Worm (Caenorhabditis elegans) whole organism, L2 larva: ENCODE data around the gene K08H2.7.

Experiments
- C34F6.9 ChIP-seq: fragments of 150-350 bp; optimal IDR thresholded peaks from 2 replicates; lab custom pipeline; 2014; ENCODE audit warnings: missing biosample characterization, missing genetic modification characterization
- F13H6.1 ChIP-seq: sonication (generic microtip); optimal IDR thresholded peaks from 2 replicates; lab custom pipeline; 2016; ENCODE audit warnings: missing genetic modification characterization, missing compliant biosample characterization
- R02D3.7 ChIP-seq: fragments of 150-350 bp; optimal IDR thresholded peaks from 2 replicates; lab custom pipeline; 2014; ENCODE audit warnings: missing biosample characterization, missing genetic modification characterization
- alr-1 ChIP-seq: fragments of 150-350 bp; optimal IDR thresholded peaks from 2 replicates; lab custom pipeline; 2014; ENCODE audit warnings: missing biosample characterization, missing genetic modification characterization
- blmp-1 ChIP-seq: sonication (generic microtip); optimal IDR thresholded peaks from 2 replicates; lab custom pipeline; 2017; ENCODE audit warnings: missing genetic modification characterization, mild to moderate bottlenecking, missing compliant biosample characterization, antibody characterized with exemption, moderate library complexity; ENCODE audit not compliant: insufficient read depth
- ceh-82 ChIP-seq: fragments of 150-350 bp; optimal IDR thresholded peaks from 2 replicates; lab custom pipeline; 2014; ENCODE audit warnings: missing biosample characterization, missing genetic modification characterization
- crh-2 ChIP-seq: sonication (generic microtip); optimal IDR thresholded peaks from 2 replicates; lab custom pipeline; 2017; ENCODE audit warnings: missing biosample characterization, missing genetic modification characterization
- dmd-4 ChIP-seq: sonication (generic microtip); optimal IDR thresholded peaks from 2 replicates; lab custom pipeline; 2017; ENCODE audit warnings: missing biosample characterization, missing genetic modification characterization
- egl-27 ChIP-seq: sonication (generic microtip); optimal IDR thresholded peaks from 3 replicates; lab custom pipeline; 2017; ENCODE audit warnings: missing biosample characterization, missing genetic modification reagents, missing genetic modification characterization
- elt-1 ChIP-seq: fragments of 150-350 bp; optimal IDR thresholded peaks from 2 replicates; lab custom pipeline; 2014; ENCODE audit warnings: missing biosample characterization, missing genetic modification characterization
- elt-3 ChIP-seq: sonication (generic microtip); optimal IDR thresholded peaks from 2 replicates; lab custom pipeline; 2017; ENCODE audit warnings: missing biosample characterization, missing genetic modification characterization
- fos-1 ChIP-seq: fragments of 150-350 bp; optimal IDR thresholded peaks from 2 replicates; lab custom pipeline; 2014; ENCODE audit warnings: missing biosample characterization, missing genetic modification characterization
- gmeb-1 ChIP-seq: fragments of 150-350 bp; optimal IDR thresholded peaks from 2 replicates; lab custom pipeline; 2014; ENCODE audit warnings: missing biosample characterization, missing genetic modification characterization
- lin-13 ChIP-seq: fragments of 150-350 bp; optimal IDR thresholded peaks from 2 replicates; lab custom pipeline; 2014; ENCODE audit warnings: missing biosample characterization, missing genetic modification reagents, missing genetic modification characterization
- lsy-2 ChIP-seq, 2 experiments: fragments of 150-350 bp in 1 of 2; sonication (generic microtip) in 1 of 2; optimal IDR thresholded peaks; 2 replicates each; lab custom pipeline; 2014 to 2017; ENCODE audit warnings: missing biosample characterization in 2 of 2, missing genetic modification characterization in 2 of 2
- mab-5 ChIP-seq: fragments of 150-350 bp; optimal IDR thresholded peaks from 2 replicates; lab custom pipeline; 2014; ENCODE audit warnings: missing biosample characterization, missing genetic modification characterization
- mbf-1 ChIP-seq: sonication (generic microtip); optimal IDR thresholded peaks from 2 replicates; lab custom pipeline; 2017; ENCODE audit warnings: missing biosample characterization, missing genetic modification characterization
- nhr-10 ChIP-seq: sonication (generic microtip); optimal IDR thresholded peaks from 2 replicates; lab custom pipeline; 2017; ENCODE audit warnings: missing biosample characterization, missing genetic modification characterization
- nhr-129 ChIP-seq: fragments of 150-350 bp; optimal IDR thresholded peaks from 2 replicates; lab custom pipeline; 2014; ENCODE audit warnings: missing biosample characterization, missing genetic modification characterization
- nhr-21 ChIP-seq: fragments of 150-350 bp; optimal IDR thresholded peaks from 2 replicates; lab custom pipeline; 2014; ENCODE audit warnings: missing biosample characterization, missing genetic modification characterization
- nhr-23 ChIP-seq: fragments of 150-350 bp; optimal IDR thresholded peaks from 2 replicates; lab custom pipeline; 2014; ENCODE audit warnings: missing biosample characterization, missing genetic modification reagents, missing genetic modification characterization
- nhr-6 ChIP-seq: fragments of 150-350 bp; optimal IDR thresholded peaks from 2 replicates; lab custom pipeline; 2014; ENCODE audit warnings: missing biosample characterization, missing genetic modification characterization
- nhr-77 ChIP-seq: fragments of 150-350 bp; optimal IDR thresholded peaks from 2 replicates; lab custom pipeline; 2014; ENCODE audit warnings: missing biosample characterization, missing genetic modification characterization
- peb-1 ChIP-seq: fragments of 150-350 bp; optimal IDR thresholded peaks from 2 replicates; lab custom pipeline; 2014; ENCODE audit warnings: missing biosample characterization, missing genetic modification characterization
- sem-4 ChIP-seq: fragments of 150-350 bp; optimal IDR thresholded peaks from 2 replicates; lab custom pipeline; 2014; ENCODE audit warnings: missing biosample characterization, missing genetic modification reagents, missing genetic modification characterization
- skn-1 ChIP-seq: sonication (generic microtip); optimal IDR thresholded peaks from 2 replicates; lab custom pipeline; 2017; ENCODE audit warnings: missing biosample characterization, missing genetic modification characterization
- sma-3 ChIP-seq: sonication (generic microtip); optimal IDR thresholded peaks from 2 replicates; lab custom pipeline; 2016; ENCODE audit warnings: missing genetic modification reagents, missing genetic modification characterization, missing compliant biosample characterization
- snpc-4 ChIP-seq: fragments of 150-350 bp; optimal IDR thresholded peaks from 2 replicates; lab custom pipeline; 2014; ENCODE audit warnings: missing biosample characterization, missing genetic modification characterization
- unc-39 ChIP-seq: fragments of 150-350 bp; optimal IDR thresholded peaks from 2 replicates; lab custom pipeline; 2014; ENCODE audit warnings: missing biosample characterization, missing genetic modification characterization
- unc-55 ChIP-seq: fragments of 150-350 bp; sonication (generic microtip); optimal IDR thresholded peaks from 3 replicates; lab custom pipeline; 2014; ENCODE audit warnings: missing biosample characterization, missing genetic modification reagents, missing genetic modification characterization
- zag-1 ChIP-seq: fragments of 150-350 bp; optimal IDR thresholded peaks from 2 replicates; lab custom pipeline; 2014; ENCODE audit warnings: missing biosample characterization, missing genetic modification characterization
- ztf-11 ChIP-seq: sonication (generic microtip); optimal IDR thresholded peaks from 2 replicates; lab custom pipeline; 2017; ENCODE audit warnings: missing biosample characterization, missing genetic modification characterization
- ztf-4 ChIP-seq: fragments of 150-350 bp; optimal IDR thresholded peaks from 2 replicates; lab custom pipeline; 2014; ENCODE audit warnings: missing biosample characterization, missing genetic modification characterization

The K08H2.7 gene

ce11 chrX:13290531-13290930 is 42.3 kb upstream of the K08H2.7 start, which contains the start of gene R04D3.3:
R04D3.3 (minus strand) TSS chrX:13290631.
- TF ChIP-seq sem-4 (tag; lab: Kevin White, UChicago), result no peak
- no peak for TF ChIP-seq lin-13 (GFP tag; lab: Kevin White, UChicago)
- TF ChIP-seq ztf-11 (tag; lab: Kevin White, UChicago), result no peak
- TF ChIP-seq unc-55, result no peak
- TF ChIP-seq ztf-4 (tag; lab: Kevin White, UChicago), result no peak

ce11 chrX:13288715-13289114 is 40.5 kb upstream of the K08H2.7 start, which contains the start of gene R04D3.4:
R04D3.4 (minus strand) TSS chrX:13288815.
- TF ChIP-seq lsy-2 (tag; optimal IDR thresholded peaks at IDR 0.05; lab: Kevin White, UChicago), result no peak
- TF ChIP-seq dmd-4 (tag; lab: Kevin White, UChicago), result no peak
- TF ChIP-seq unc-39 (tag; lab: Kevin White, UChicago), result no peak
- TF ChIP-seq F13H6.1 (tag; lab: Kevin White, UChicago), result no peak
- no peak for TF ChIP-seq gmeb-1
- TF ChIP-seq mab-5 (tag; lab: Kevin White, UChicago), result no peak
- no peak for TF ChIP-seq crh-2 (tag; lab: Kevin White, UChicago)
- no peak for TF ChIP-seq nhr-10 (tag; lab: Kevin White, UChicago)
- no peak for TF ChIP-seq sem-4 (tag; lab: Kevin White, UChicago)

ce11 chrX:13286533-13286932 is 38.3 kb upstream of the K08H2.7 start, which contains the start of gene R04D3.2:
R04D3.2 (minus strand) TSS chrX:13286633.
- TF ChIP-seq egl-27 (tag; lab: Kevin White, UChicago) (no peak), unc-39 (tag; lab: Kevin White, UChicago) (no peak), elt-3 (tag; lab: Kevin White, UChicago) (no peak), peb-1 (tag; lab: Kevin White, UChicago) (no peak), nhr-6 (tag; lab: Kevin White, UChicago) (no peak), nhr-23 (tag; lab: Kevin White, UChicago) (no peak), zag-1 (tag; lab: Kevin White, UChicago) (no peak), nhr-21 (no peak), sem-4 (tag; lab: Kevin White, UChicago) (no peak), R02D3.7 (tag; lab: Kevin White, UChicago) (no peak), gmeb-1 (no peak), nhr-77 (tag; lab: Kevin White, UChicago) (no peak)

- TF ChIP-seq nhr-129 (tag; lab: Kevin White, UChicago), result no peak
- TF ChIP-seq ceh-82, result no peak
- no peak for TF ChIP-seq sma-3 (GFP tag; lab: Kevin White, UChicago)
- TF ChIP-seq dmd-4 (tag; lab: Kevin White, UChicago), result no peak
- TF ChIP-seq mab-5 (tag; lab: Kevin White, UChicago), result no peak
- no peak for TF ChIP-seq snpc-4 (tag; lab: Kevin White, UChicago)
- no peak for TF ChIP-seq fos-1 (tag; lab: Kevin White, UChicago)
- no peak for TF ChIP-seq nhr-23 (tag; lab: Kevin White, UChicago)
- no peak for TF ChIP-seq skn-1
- TF ChIP-seq crh-2 (tag; lab: Kevin White, UChicago), result no peak
- no peak for TF ChIP-seq R02D3.7 (tag; lab: Kevin White, UChicago)
- no peak for TF ChIP-seq C34F6.9
Measured at ce11 chrX:13284618-13285017, 36.4 kb upstream of the K08H2.7 start.

ce11 chrX:13284091-13284490 is 35.9 kb upstream of the K08H2.7 start, which contains the start of gene cyp-14A4:
cyp-14A4 (minus strand) TSS chrX:13284197.
- no peak for TF ChIP-seq peb-1 (tag; lab: Kevin White, UChicago)
- TF ChIP-seq ztf-4 (tag; lab: Kevin White, UChicago), result no peak
- no peak for TF ChIP-seq alr-1 (tag; lab: Kevin White, UChicago)
- no peak for TF ChIP-seq elt-1 (tag; lab: Kevin White, UChicago)
- no peak for TF ChIP-seq skn-1
- no peak for TF ChIP-seq mab-5 (tag; lab: Kevin White, UChicago)
- no peak for TF ChIP-seq unc-55
- TF ChIP-seq nhr-129 (tag; lab: Kevin White, UChicago), result no peak
- no peak for TF ChIP-seq blmp-1 (tag; lab: Kevin White, UChicago)
- no peak for TF ChIP-seq mbf-1 (tag; lab: Kevin White, UChicago)
